Fruit fly (Drosophila melanogaster) whole organism, embryonic: ENCODE measurements around the gene CG10137.

Experiments
- Atf3 ChIP-seq: fragments of 200-800 bp; sonication (Bioruptor generic); optimal IDR thresholded peaks from 3 replicates; lab custom pipeline; 2016; ENCODE audit warnings: missing biosample characterization, missing genetic modification characterization
- BEAF-32 ChIP-seq: fragments of 200-800 bp; sonication (Bioruptor generic); optimal IDR thresholded peaks from 3 replicates; lab custom pipeline; 2017; ENCODE audit warnings: missing biosample characterization, missing genetic modification characterization, mild to moderate bottlenecking, moderate library complexity, missing genetic modification reagents
- CG10267 ChIP-seq: fragments of 200-800 bp; sonication (Bioruptor generic); optimal IDR thresholded peaks from 2 replicates; lab custom pipeline; 2018; ENCODE audit warnings: missing biosample characterization, mild to moderate bottlenecking, missing genetic modification characterization, moderate library complexity
- CG11723 ChIP-seq: fragments of 200-800 bp; sonication (Bioruptor generic); optimal IDR thresholded peaks from 2 replicates; lab custom pipeline; 2017; ENCODE audit warnings: missing biosample characterization, mild to moderate bottlenecking, missing genetic modification characterization
- CG12155 ChIP-seq: fragments of 200-800 bp; sonication (Bioruptor generic); optimal IDR thresholded peaks from 3 replicates; lab custom pipeline; 2016; ENCODE audit warnings: missing biosample characterization, missing genetic modification characterization
- CG13296 ChIP-seq: fragments of 200-800 bp; sonication (Bioruptor generic); optimal IDR thresholded peaks from 3 replicates; lab custom pipeline; 2018; ENCODE audit warnings: missing biosample characterization, mild to moderate bottlenecking, missing genetic modification characterization
- CG1647 ChIP-seq: fragments of 200-800 bp; sonication (Bioruptor generic); optimal IDR thresholded peaks from 3 replicates; lab custom pipeline; 2016; ENCODE audit warnings: missing biosample characterization, missing genetic modification characterization
- CG16863 ChIP-seq: fragments of 200-800 bp; sonication (Bioruptor generic); optimal IDR thresholded peaks from 3 replicates; lab custom pipeline; 2016; ENCODE audit warnings: missing biosample characterization, missing genetic modification characterization
- CG30403 ChIP-seq: fragments of 200-800 bp; sonication (Bioruptor generic); optimal IDR thresholded peaks from 3 replicates; lab custom pipeline; 2016; ENCODE audit warnings: missing biosample characterization, missing genetic modification characterization
- CG31388 ChIP-seq: fragments of 200-800 bp; sonication (Bioruptor generic); optimal IDR thresholded peaks from 2 replicates; lab custom pipeline; 2016; ENCODE audit warnings: missing biosample characterization, missing genetic modification characterization
- CG34224 ChIP-seq: fragments of 200-800 bp; sonication (Bioruptor generic); IDR thresholded peaks from 3 replicates; pipeline ENCODE4 v1.3.6; 2022; ENCODE audit warnings: missing biosample characterization, missing genetic modification characterization; ENCODE audit not compliant: partially characterized antibody
- CG4282 ChIP-seq: fragments of 200-800 bp; sonication (Bioruptor generic); optimal IDR thresholded peaks from 2 replicates; lab custom pipeline; 2016; ENCODE audit warnings: missing biosample characterization, missing genetic modification characterization
- CG6683 ChIP-seq: fragments of 200-800 bp; sonication (Bioruptor generic); optimal IDR thresholded peaks from 2 replicates; lab custom pipeline; 2017; ENCODE audit warnings: missing biosample characterization, mild to moderate bottlenecking, missing genetic modification characterization, missing genetic modification reagents
- CG6765 ChIP-seq: fragments of 200-800 bp; sonication (Bioruptor generic); optimal IDR thresholded peaks from 3 replicates; lab custom pipeline; 2017; ENCODE audit warnings: missing biosample characterization, mild to moderate bottlenecking, missing genetic modification characterization
- CG8388 ChIP-seq: fragments of 200-800 bp; sonication (Bioruptor generic); optimal IDR thresholded peaks from 2 replicates; lab custom pipeline; 2019; ENCODE audit warnings: missing biosample characterization, mild to moderate bottlenecking, missing genetic modification characterization, moderate library complexity
- CG9932 ChIP-seq: fragments of 200-800 bp; sonication (Bioruptor generic); IDR thresholded peaks from 2 replicates; pipeline ENCODE4 v1.3.6; 2022; ENCODE audit warnings: missing biosample characterization, missing genetic modification characterization
- D19A ChIP-seq: fragments of 200-800 bp; optimal IDR thresholded peaks from 3 replicates; lab custom pipeline; 2019; ENCODE audit warnings: missing biosample characterization, mild to moderate bottlenecking, missing genetic modification characterization, moderate library complexity
- Elba2 ChIP-seq: fragments of 200-800 bp; sonication (Bioruptor generic); optimal IDR thresholded peaks from 3 replicates; lab custom pipeline; 2016; ENCODE audit warnings: missing biosample characterization, missing genetic modification characterization
- Fer2 ChIP-seq: fragments of 200-800 bp; sonication (Bioruptor generic); optimal IDR thresholded peaks from 2 replicates; lab custom pipeline; 2018; ENCODE audit warnings: missing biosample characterization, mild to moderate bottlenecking, missing genetic modification characterization, moderate library complexity
- Fer3 ChIP-seq: fragments of 200-800 bp; sonication (Bioruptor generic); optimal IDR thresholded peaks from 2 replicates; lab custom pipeline; 2018; ENCODE audit warnings: missing biosample characterization, mild to moderate bottlenecking, missing genetic modification characterization, moderate library complexity
- HLHmδ ChIP-seq: fragments of 200-800 bp; sonication (Bioruptor generic); optimal IDR thresholded peaks from 2 replicates; lab custom pipeline; 2018; ENCODE audit warnings: missing biosample characterization, mild to moderate bottlenecking, missing genetic modification characterization, moderate library complexity
- Hr51 ChIP-seq, 2 experiments: fragments of 200-800 bp; sonication (Bioruptor generic); optimal IDR thresholded peaks; 2 replicates in 1 of 2; 3 replicates in 1 of 2; lab custom pipeline; 2016 to 2018; ENCODE audit warnings: missing biosample characterization in 2 of 2, missing genetic modification characterization in 2 of 2, mild to moderate bottlenecking in 1 of 2, moderate library complexity in 1 of 2
- NFAT ChIP-seq: fragments of 200-800 bp; sonication (Bioruptor generic); IDR thresholded peaks from 2 replicates; pipeline ENCODE4 v1.3.6; 2022; ENCODE audit warnings: missing biosample characterization, missing genetic modification characterization
- Rfx ChIP-seq: fragments of 200-800 bp; sonication (Bioruptor generic); IDR thresholded peaks from 2 replicates; pipeline ENCODE4 v1.3.6; 2022; ENCODE audit warnings: missing biosample characterization, missing genetic modification characterization
- Rx ChIP-seq: fragments of 200-800 bp; sonication (Bioruptor generic); IDR thresholded peaks from 2 replicates; pipeline ENCODE4 v1.3.6; 2022; ENCODE audit warnings: missing biosample characterization, missing genetic modification characterization
- Sox102F ChIP-seq: fragments of 200-800 bp; sonication (Bioruptor generic); optimal IDR thresholded peaks from 2 replicates; lab custom pipeline; 2018; ENCODE audit warnings: missing biosample characterization, mild to moderate bottlenecking, missing genetic modification characterization, moderate library complexity
- Vsx1 ChIP-seq: fragments of 200-800 bp; sonication (Bioruptor generic); optimal IDR thresholded peaks from 2 replicates; lab custom pipeline; 2017; ENCODE audit warnings: missing biosample characterization, mild to moderate bottlenecking, missing genetic modification characterization, missing genetic modification reagents
- ase ChIP-seq: fragments of 200-800 bp; sonication (Bioruptor generic); IDR thresholded peaks from 3 replicates; pipeline ENCODE4 v1.3.6; 2022; ENCODE audit warnings: missing biosample characterization, missing genetic modification characterization
- az2 ChIP-seq: fragments of 200-800 bp; sonication (Bioruptor generic); optimal IDR thresholded peaks from 3 replicates; lab custom pipeline; 2016; ENCODE audit warnings: missing biosample characterization, missing genetic modification characterization
- chinmo ChIP-seq: fragments of 200-800 bp; sonication (Bioruptor generic); IDR thresholded peaks from 4 replicates; pipeline ENCODE4 v1.3.6; 2022; ENCODE audit warnings: missing biosample characterization, missing genetic modification characterization; ENCODE audit not compliant: partially characterized antibody
- ci ChIP-seq: fragments of 200-800 bp; sonication (Bioruptor generic); IDR thresholded peaks from 3 replicates; pipeline ENCODE4 v1.3.6; 2022; ENCODE audit warnings: missing biosample characterization, missing genetic modification characterization
- emc ChIP-seq: fragments of 200-800 bp; sonication (Bioruptor generic); optimal IDR thresholded peaks from 2 replicates; lab custom pipeline; 2016; ENCODE audit warnings: missing biosample characterization, missing genetic modification characterization
- gcm2 ChIP-seq: fragments of 200-800 bp; sonication (Bioruptor generic); optimal IDR thresholded peaks from 2 replicates; lab custom pipeline; 2016; ENCODE audit warnings: missing biosample characterization, missing genetic modification characterization
- gem ChIP-seq: fragments of 200-800 bp; sonication (Bioruptor generic); optimal IDR thresholded peaks from 2 replicates; lab custom pipeline; 2019; ENCODE audit warnings: missing biosample characterization, mild to moderate bottlenecking, missing genetic modification characterization, moderate library complexity
- grau ChIP-seq: fragments of 200-800 bp; optimal IDR thresholded peaks from 3 replicates; lab custom pipeline; 2019; ENCODE audit warnings: missing biosample characterization, mild to moderate bottlenecking, missing genetic modification characterization, moderate library complexity
- gsb ChIP-seq: fragments of 200-800 bp; sonication (Bioruptor generic); IDR thresholded peaks from 2 replicates; pipeline ENCODE4 v1.3.6; 2022; ENCODE audit warnings: missing biosample characterization, missing genetic modification characterization
- gt ChIP-seq: fragments of 200-800 bp; sonication (Bioruptor generic); IDR thresholded peaks from 2 replicates; pipeline ENCODE4 v1.3.6; 2022; ENCODE audit warnings: missing biosample characterization, missing genetic modification characterization
- her ChIP-seq: fragments of 200-800 bp; sonication (Bioruptor generic); optimal IDR thresholded peaks from 2 replicates; lab custom pipeline; 2016; ENCODE audit warnings: missing biosample characterization, missing genetic modification characterization
- ind ChIP-seq: fragments of 200-800 bp; sonication (Bioruptor generic); optimal IDR thresholded peaks from 3 replicates; lab custom pipeline; 2016; ENCODE audit warnings: missing biosample characterization, missing genetic modification characterization
- pb ChIP-seq: fragments of 200-800 bp; sonication (Bioruptor generic); optimal IDR thresholded peaks from 3 replicates; lab custom pipeline; 2016; ENCODE audit warnings: missing biosample characterization, missing genetic modification characterization
- pho ChIP-seq: fragments of 200-800 bp; sonication (Bioruptor generic); optimal IDR thresholded peaks from 2 replicates; lab custom pipeline; 2016; ENCODE audit warnings: missing biosample characterization, missing genetic modification characterization
- rib ChIP-seq: fragments of 200-800 bp; sonication (Bioruptor generic); IDR thresholded peaks from 2 replicates; pipeline ENCODE4 v1.3.6; 2022; ENCODE audit warnings: missing biosample characterization, missing genetic modification characterization
- sima ChIP-seq: fragments of 200-800 bp; sonication (Bioruptor generic); optimal IDR thresholded peaks from 2 replicates; lab custom pipeline; 2016; ENCODE audit warnings: missing biosample characterization, missing genetic modification characterization
- sqz ChIP-seq: fragments of 200-800 bp; sonication (Bioruptor generic); optimal IDR thresholded peaks from 3 replicates; lab custom pipeline; 2018; ENCODE audit warnings: missing biosample characterization, mild to moderate bottlenecking, missing genetic modification characterization
- tna ChIP-seq: fragments of 200-800 bp; sonication (Bioruptor generic); IDR thresholded peaks from 2 replicates; pipeline ENCODE4 v1.3.6; 2022; ENCODE audit warnings: missing biosample characterization, missing genetic modification characterization; ENCODE audit not compliant: partially characterized antibody
- trh ChIP-seq: fragments of 200-800 bp; sonication (Bioruptor generic); optimal IDR thresholded peaks from 2 replicates; lab custom pipeline; 2016; ENCODE audit warnings: missing biosample characterization, missing genetic modification characterization
- tup ChIP-seq: fragments of 200-800 bp; sonication (Bioruptor generic); optimal IDR thresholded peaks from 2 replicates; lab custom pipeline; 2016; ENCODE audit warnings: missing biosample characterization, mild to moderate bottlenecking, missing genetic modification characterization, moderate library complexity
- unc-4 ChIP-seq: fragments of 200-800 bp; sonication (Bioruptor generic); IDR thresholded peaks from 2 replicates; pipeline ENCODE4 v1.3.6; 2022; ENCODE audit warnings: missing biosample characterization, missing genetic modification characterization; ENCODE audit not compliant: partially characterized antibody
- wek ChIP-seq: fragments of 200-800 bp; sonication (Bioruptor generic); optimal IDR thresholded peaks from 3 replicates; lab custom pipeline; 2018; ENCODE audit warnings: missing biosample characterization, mild to moderate bottlenecking, missing genetic modification characterization, moderate library complexity
- z ChIP-seq: fragments of 200-800 bp; sonication (Bioruptor generic); IDR thresholded peaks from 3 replicates; pipeline ENCODE4 v1.3.6; 2022; ENCODE audit warnings: missing biosample characterization, missing genetic modification characterization
- zf30C ChIP-seq: fragments of 200-800 bp; sonication (Bioruptor generic); optimal IDR thresholded peaks from 3 replicates; lab custom pipeline; 2018; ENCODE audit warnings: missing biosample characterization, mild to moderate bottlenecking, missing genetic modification characterization

Gene CG10137

DNA sequence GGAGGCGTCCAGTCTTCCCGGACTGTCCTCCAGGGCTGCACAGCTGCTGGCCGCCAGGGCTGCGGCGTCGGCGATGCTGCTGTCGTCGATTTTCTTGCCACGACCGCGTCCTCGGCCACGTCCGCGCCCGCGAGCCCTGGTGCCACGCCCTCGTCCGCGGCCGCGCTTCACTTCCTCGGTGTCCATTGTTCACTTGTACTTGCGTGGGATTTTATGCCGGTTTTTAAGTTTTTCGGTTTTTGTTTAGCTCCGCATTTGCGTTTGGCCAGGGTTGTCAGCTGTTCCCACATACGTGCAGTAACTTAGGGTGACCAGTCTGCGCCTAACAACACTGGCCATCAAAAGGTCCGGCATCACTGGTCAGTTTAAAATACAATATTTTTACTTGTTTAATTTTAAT is 55.7 kb downstream of the CG10137 start, which contains the start of gene Hakai:
Hakai (minus strand) TSS at position 290 of the 400 bp plus-strand sequence.
- peak; percentile 37 for TF ChIP-seq CG8388 (GFP tag; lab: Kevin White, UChicago)
- TF ChIP-seq CG34224: peak; percentile 57; the same call in 2 of the 3 replicates
- TF ChIP-seq CG1647 (GFP tag; lab: Kevin White, UChicago): peak; percentile 72
- no peak for TF ChIP-seq sqz (GFP tag; lab: Kevin White, UChicago)
- TF ChIP-seq CG9932 (GFP tag; lab: Robert Waterston, UW): peak; percentile 83
- no peak for TF ChIP-seq z (GFP tag; lab: Robert Waterston, UW)
- no peak for TF ChIP-seq chinmo (GFP tag; lab: Robert Waterston, UW)
- TF ChIP-seq CG30403 (GFP tag; lab: Kevin White, UChicago): peak; percentile 77
- no peak for TF ChIP-seq CG6683 (GFP tag; lab: Kevin White, UChicago)
- TF ChIP-seq rib (GFP tag; lab: Robert Waterston, UW): no peak
- TF ChIP-seq tna (GFP tag; lab: Robert Waterston, UW): peak; percentile 41; the same call in 1 of the 2 replicates
- peak; percentile 49 for TF ChIP-seq pho (GFP tag; lab: Kevin White, UChicago)
- peak; percentile 27 to 68 for TF ChIP-seq Hr51 (GFP tag; optimal IDR thresholded peaks at IDR 0.05; lab: Kevin White, UChicago)
- TF ChIP-seq her (GFP tag; lab: Kevin White, UChicago): peak; percentile 58
- TF ChIP-seq BEAF-32 (GFP tag; lab: Kevin White, UChicago): peak; percentile 47
- TF ChIP-seq sima (GFP tag; lab: Kevin White, UChicago): peak; percentile 22
- peak; percentile 27 for TF ChIP-seq Sox102F (GFP tag; lab: Kevin White, UChicago)
- TF ChIP-seq ci (GFP tag; lab: Robert Waterston, UW): peak; percentile 31; the same call in 2 of the 3 replicates
- peak; percentile 0 for TF ChIP-seq Fer3 (tag; lab: Kevin White, UChicago)
- TF ChIP-seq zf30C (GFP tag; lab: Kevin White, UChicago): no peak
- TF ChIP-seq HLHmδ (GFP tag; lab: Kevin White, UChicago): no peak
- peak; percentile 48 for TF ChIP-seq CG16863
- peak; percentile 51 for TF ChIP-seq CG12155
- no peak for TF ChIP-seq trh
- TF ChIP-seq Atf3 (GFP tag; lab: Kevin White, UChicago): peak; percentile 47
- TF ChIP-seq gcm2 (GFP tag; lab: Kevin White, UChicago): no peak
- TF ChIP-seq gsb (GFP tag; lab: Robert Waterston, UW): no peak
- no peak for TF ChIP-seq CG31388 (GFP tag; lab: Kevin White, UChicago)
- no peak for TF ChIP-seq gt
- peak; percentile 77 for TF ChIP-seq ind (GFP tag; lab: Kevin White, UChicago)
- TF ChIP-seq CG4282 (GFP tag; lab: Kevin White, UChicago): no peak
- TF ChIP-seq wek: no peak
- TF ChIP-seq D19A (tag; lab: Kevin White, UChicago): peak; percentile 26
- peak; percentile 1 for TF ChIP-seq CG11723
- TF ChIP-seq ase (GFP tag; lab: Robert Waterston, UW): no peak
- peak; percentile 35 for TF ChIP-seq emc (GFP tag; lab: Kevin White, UChicago)
- peak; percentile 36 for TF ChIP-seq gem
- TF ChIP-seq CG6765: no peak
- peak; percentile 32 for TF ChIP-seq Rx (GFP tag; lab: Robert Waterston, UW)
- peak; percentile 17 for TF ChIP-seq CG13296 (GFP tag; lab: Kevin White, UChicago)
- TF ChIP-seq grau (tag; lab: Kevin White, UChicago): peak; percentile 44
- TF ChIP-seq Elba2 (GFP tag; lab: Kevin White, UChicago): peak; percentile 1
- peak; percentile 94 for TF ChIP-seq CG10267 (tag; lab: Kevin White, UChicago)
- TF ChIP-seq Fer2 (tag; lab: Kevin White, UChicago): peak; percentile 24
- TF ChIP-seq pb (GFP tag; lab: Kevin White, UChicago): peak; percentile 70
- peak; percentile 51 for TF ChIP-seq az2 (GFP tag; lab: Kevin White, UChicago)
- no peak for TF ChIP-seq tup (GFP tag; lab: Kevin White, UChicago)
- TF ChIP-seq NFAT (GFP tag; lab: Robert Waterston, UW): peak; percentile 72
- peak; percentile 54 for TF ChIP-seq unc-4 (GFP tag; lab: Robert Waterston, UW)
- peak; percentile 80 for TF ChIP-seq Rfx (GFP tag; lab: Robert Waterston, UW)
- TF ChIP-seq Vsx1 (GFP tag; lab: Kevin White, UChicago): no peak
